Fruit fly (Drosophila melanogaster): ENCODE results near the gene Cpr72Eb.

The Cpr72Eb gene

dm6 chr3L:16377768-16378764, 13.4 kb downstream of the Cpr72Eb start, which contains the start of gene roq (continued):
- TF ChIP-seq Scr (GFP tag; IDR thresholded peaks at IDR 0.05; ENCODE audit: partially characterized antibody): peak; percentile 38
- peak; percentile 91 for TF ChIP-seq grn (GFP tag; optimal IDR thresholded peaks at IDR 0.05)
- TF ChIP-seq Jarid2 (GFP tag; optimal IDR thresholded peaks at IDR 0.05): no peak
- no peak for TF ChIP-seq CG14965 (GFP tag; optimal IDR thresholded peaks at IDR 0.05; ENCODE audit: borderline replicate concordance)
- TF ChIP-seq CG17802 (tag; optimal IDR thresholded peaks at IDR 0.05): no peak
- no peak for TF ChIP-seq gem (tag; optimal IDR thresholded peaks at IDR 0.05)
- TF ChIP-seq stwl (tag; optimal IDR thresholded peaks at IDR 0.05): peak; percentile 88
- TF ChIP-seq CG17912 (GFP tag; optimal IDR thresholded peaks at IDR 0.05): no peak
- no peak for TF ChIP-seq dm (GFP tag; optimal IDR thresholded peaks at IDR 0.05)
- TF ChIP-seq sim (GFP tag; IDR thresholded peaks at IDR 0.05): no peak
- peak; percentile 51 for TF ChIP-seq CG17829 (tag; optimal IDR thresholded peaks at IDR 0.05)
- no peak for TF ChIP-seq repo (GFP tag; optimal IDR thresholded peaks at IDR 0.05)
- peak; percentile 15 for TF ChIP-seq corto (GFP tag; optimal IDR thresholded peaks at IDR 0.05)
- TF ChIP-seq CG6854 (GFP tag; optimal IDR thresholded peaks at IDR 0.05): no peak
- TF ChIP-seq Nf-YC (tag; optimal IDR thresholded peaks at IDR 0.05): no peak
- no peak for TF ChIP-seq klu (GFP tag; IDR thresholded peaks at IDR 0.05)
- TF ChIP-seq Hmr (GFP tag; optimal IDR thresholded peaks at IDR 0.05): no peak
- no peak for TF ChIP-seq CG10431 (GFP tag; optimal IDR thresholded peaks at IDR 0.05)
- TF ChIP-seq ara (GFP tag; IDR thresholded peaks at IDR 0.05): no peak
- no peak; the same call in 2 of the 3 replicates for TF ChIP-seq row (GFP tag; IDR thresholded peaks at IDR 0.05)
- TF ChIP-seq gcm (GFP tag; optimal IDR thresholded peaks at IDR 0.05): no peak
- no peak for TF ChIP-seq ttk (GFP tag; IDR thresholded peaks at IDR 0.05)
- TF ChIP-seq CG12744 (GFP tag; optimal IDR thresholded peaks at IDR 0.05): no peak
- TF ChIP-seq CG6175 (GFP tag; IDR thresholded peaks at IDR 0.05): no peak
- no peak for TF ChIP-seq CG13123 (GFP tag; optimal IDR thresholded peaks at IDR 0.05)
- TF ChIP-seq sisA (GFP tag; IDR thresholded peaks at IDR 0.05): no peak
- no peak for TF ChIP-seq CG31441 (GFP tag; IDR thresholded peaks at IDR 0.05)
- no peak for TF ChIP-seq Optix (GFP tag; IDR thresholded peaks at IDR 0.05)
- TF ChIP-seq CG4707 (GFP tag; optimal IDR thresholded peaks at IDR 0.05): no peak
- TF ChIP-seq Hey (tag; optimal IDR thresholded peaks at IDR 0.05): no peak
- TF ChIP-seq Spps (tag; optimal IDR thresholded peaks at IDR 0.05): no peak
- peak in 1 of 2 experiments; percentile 27 for TF ChIP-seq bsh (GFP tag; optimal IDR thresholded peaks at IDR 0.05)
- no peak for TF ChIP-seq NfI (GFP tag; optimal IDR thresholded peaks at IDR 0.05)
- no peak for TF ChIP-seq CkIIα-i1 (GFP tag; IDR thresholded peaks at IDR 0.05)
- no peak for TF ChIP-seq CG31224 (GFP tag; IDR thresholded peaks at IDR 0.05)
- TF ChIP-seq dpn (GFP tag; optimal IDR thresholded peaks at IDR 0.05): no peak
- no peak for TF ChIP-seq CG13894 (tag; optimal IDR thresholded peaks at IDR 0.05)
- TF ChIP-seq CG8359 (GFP tag; optimal IDR thresholded peaks at IDR 0.05; ENCODE audit: borderline replicate concordance): no peak
- TF ChIP-seq NC2β (GFP tag; optimal IDR thresholded peaks at IDR 0.05): peak; percentile 17
- TF ChIP-seq CG1602 (GFP tag; optimal IDR thresholded peaks at IDR 0.05): no peak
- no peak for TF ChIP-seq esg (GFP tag; conservative IDR thresholded peaks at IDR 0.05)
- no peak for TF ChIP-seq oc (tag; optimal IDR thresholded peaks at IDR 0.05)
- TF ChIP-seq tap (tag; optimal IDR thresholded peaks at IDR 0.05): no peak
- TF ChIP-seq CG32772 (GFP tag; IDR thresholded peaks at IDR 0.05): no peak
- TF ChIP-seq CTCF (GFP tag; optimal IDR thresholded peaks at IDR 0.05): peak; percentile 28
- TF ChIP-seq CG18011 (GFP tag; optimal IDR thresholded peaks at IDR 0.05): peak; percentile 24
- no peak for TF ChIP-seq H15 (GFP tag; IDR thresholded peaks at IDR 0.05)
- TF ChIP-seq Sin3A (optimal IDR thresholded peaks at IDR 0.05): peak; percentile 19
- no peak for TF ChIP-seq CG1792 (GFP tag; optimal IDR thresholded peaks at IDR 0.05)
- TF ChIP-seq onecut (GFP tag; IDR thresholded peaks at IDR 0.05): no peak
